Worm (Caenorhabditis elegans) whole organism, late embryonic: Measurements from ENCODE around the gene F26F4.12.

Experiments
- ama-1 ChIP-seq: fragments of 150-350 bp; optimal IDR thresholded peaks from 2 replicates; lab custom pipeline; 2014
- ceh-9 ChIP-seq: sonication (generic microtip); optimal IDR thresholded peaks from 2 replicates; lab custom pipeline; 2016; ENCODE audit warnings: mild to moderate bottlenecking, missing genetic modification characterization, inconsistent platforms, missing compliant biosample characterization
- che-1 ChIP-seq: sonication (generic microtip); optimal IDR thresholded peaks from 2 replicates; lab custom pipeline; 2016; ENCODE audit warnings: mild to moderate bottlenecking, missing genetic modification characterization, missing compliant biosample characterization
- hlh-6 ChIP-seq: sonication (generic microtip); optimal IDR thresholded peaks from 2 replicates; lab custom pipeline; 2016; ENCODE audit warnings: missing genotype, missing genetic modification characterization, missing compliant biosample characterization
- lin-11 ChIP-seq: fragments of 200-800 bp; sonication (Bioruptor generic); optimal IDR thresholded peaks from 2 replicates; lab custom pipeline; 2018; ENCODE audit warnings: mild to moderate bottlenecking, missing genetic modification characterization, missing compliant biosample characterization
- pha-2 ChIP-seq: sonication (generic microtip); optimal IDR thresholded peaks from 2 replicates; lab custom pipeline; 2017; ENCODE audit warnings: mild to moderate bottlenecking, missing genetic modification characterization, missing compliant biosample characterization
- pha-4 ChIP-seq: fragments of 150-350 bp; optimal IDR thresholded peaks from 2 replicates; lab custom pipeline; 2018; ENCODE audit warnings: missing biosample characterization, missing genetic modification reagents, missing genetic modification characterization
- pros-1 ChIP-seq: fragments of 150-350 bp; optimal IDR thresholded peaks from 2 replicates; lab custom pipeline; 2014; ENCODE audit warnings: missing biosample characterization, missing genetic modification reagents, missing genetic modification characterization
- ref-2 ChIP-seq: sonication (generic microtip); optimal IDR thresholded peaks from 2 replicates; lab custom pipeline; 2016; ENCODE audit warnings: missing genetic modification characterization, missing compliant biosample characterization
- ttx-3 ChIP-seq: sonication (generic microtip); optimal IDR thresholded peaks from 2 replicates; lab custom pipeline; 2016; ENCODE audit warnings: missing genetic modification reagents, missing genetic modification characterization, missing compliant biosample characterization
- unc-3 ChIP-seq, 2 experiments: fragments of 200-800 bp in 1 of 2; sonication (Bioruptor generic) in 1 of 2; sonication (generic microtip) in 1 of 2; conservative IDR thresholded peaks in 1 of 2; optimal IDR thresholded peaks in 1 of 2; 2 replicates each; pipeline versions ENCODE4 v1.3.6 to Lab custom; 2016 to 2022; ENCODE audit warnings: missing compliant biosample characterization in 2 of 2, missing genetic modification characterization in 2 of 2, missing genetic modification reagents in 1 of 2
- zip-5 ChIP-seq: sonication (generic microtip); optimal IDR thresholded peaks from 2 replicates; lab custom pipeline; 2016; ENCODE audit warnings: missing genetic modification characterization, missing compliant biosample characterization

DNA sequence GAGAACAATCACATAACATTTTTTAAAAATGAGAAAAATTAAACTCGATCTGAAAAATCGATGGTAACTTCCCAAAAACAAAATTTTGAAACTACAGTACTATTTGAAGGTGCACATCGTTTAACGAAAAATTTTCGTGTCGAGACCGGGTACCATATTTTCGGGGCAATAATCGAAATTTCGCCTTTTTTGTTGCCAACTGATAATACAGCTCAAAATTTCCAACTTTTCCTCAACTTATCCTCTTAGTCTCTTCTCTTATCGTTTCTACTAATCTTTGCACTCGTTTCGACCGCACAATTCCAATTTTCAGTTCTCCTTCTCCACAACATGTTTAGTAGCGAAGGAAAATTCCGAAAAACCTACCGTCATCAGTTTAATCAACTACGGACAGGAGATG, 2.9 kb downstream of the F26F4.12 start, which contains the start of gene rom-1:
- TF ChIP-seq ceh-9 (tag; lab: Kevin White, UChicago) (no peak), hlh-6 (tag; lab: Kevin White, UChicago) (no peak), zip-5 (tag; lab: Kevin White, UChicago) (no peak), lin-11 (tag; lab: Kevin White, UChicago) (no peak), pha-2 (tag; lab: Kevin White, UChicago) (no peak), ama-1 (lab: Kevin White, UChicago) (no peak), che-1 (tag; lab: Kevin White, UChicago) (no peak), pros-1 (tag; lab: Kevin White, UChicago) (no peak), ttx-3 (no peak), ref-2 (tag; lab: Kevin White, UChicago) (no peak), pha-4 (tag; lab: Kevin White, UChicago) (no peak), unc-3 (GFP tag; conservative IDR thresholded peaks at IDR 0.05; lab: Robert Waterston, UW) (no peak), unc-3 (tag; optimal IDR thresholded peaks at IDR 0.05; lab: Kevin White, UChicago) (no peak)
